Worm (Caenorhabditis elegans) whole organism, early embryonic: ENCODE results near the gene ZK1055.7.

Source experiments
- B0310.2 ChIP-seq: sonication (generic microtip); optimal IDR thresholded peaks from 2 replicates; lab custom pipeline; 2016; ENCODE audit warnings: mild to moderate bottlenecking, missing genetic modification characterization, missing compliant biosample characterization
- F13C5.2 ChIP-seq: sonication (generic microtip); optimal IDR thresholded peaks from 2 replicates; lab custom pipeline; 2017; ENCODE audit warnings: mild to moderate bottlenecking, missing genetic modification characterization, inconsistent platforms, missing compliant biosample characterization
- aly-1 ChIP-seq: sonication (generic microtip); optimal IDR thresholded peaks from 2 replicates; lab custom pipeline; 2016; ENCODE audit warnings: missing genetic modification characterization, missing compliant biosample characterization
- ama-1 ChIP-seq: fragments of 150-350 bp; optimal IDR thresholded peaks from 2 replicates; lab custom pipeline; 2014
- ceh-13 ChIP-seq: fragments of 200-800 bp; sonication (Bioruptor generic); optimal IDR thresholded peaks from 2 replicates; lab custom pipeline; 2018; ENCODE audit warnings: mild to moderate bottlenecking, missing genetic modification characterization, missing compliant biosample characterization
- ceh-36 ChIP-seq: sonication (generic microtip); optimal IDR thresholded peaks from 2 replicates; lab custom pipeline; 2016; ENCODE audit warnings: missing genetic modification characterization, inconsistent platforms, missing compliant biosample characterization
- ets-7 ChIP-seq: sonication (generic microtip); optimal IDR thresholded peaks from 2 replicates; lab custom pipeline; 2016; ENCODE audit warnings: missing genotype, missing genetic modification characterization, missing compliant biosample characterization
- flt-1 ChIP-seq: fragments of 200-800 bp; sonication (Bioruptor generic); IDR thresholded peaks from 2 replicates; pipeline ENCODE4 v1.3.6; 2022; ENCODE audit warnings: missing genetic modification characterization, missing compliant biosample characterization
- hmbx-1 ChIP-seq: sonication (generic microtip); optimal IDR thresholded peaks from 2 replicates; lab custom pipeline; 2016; ENCODE audit warnings: mild to moderate bottlenecking, missing genetic modification characterization, missing compliant biosample characterization
- hmg-4 ChIP-seq: fragments of 200-800 bp; sonication (Bioruptor generic); optimal IDR thresholded peaks from 2 replicates; lab custom pipeline; 2018; ENCODE audit warnings: mild to moderate bottlenecking, missing genetic modification characterization, missing compliant biosample characterization
- hnd-1 ChIP-seq: sonication (generic microtip); optimal IDR thresholded peaks from 2 replicates; lab custom pipeline; 2016; ENCODE audit warnings: missing genetic modification characterization, missing compliant biosample characterization
- pes-1 ChIP-seq: fragments of 200-800 bp; sonication (Bioruptor generic); IDR thresholded peaks from 2 replicates; pipeline ENCODE4 v1.3.6; 2022; ENCODE audit warnings: missing genetic modification reagents, missing genetic modification characterization, missing compliant biosample characterization
- scrt-1 ChIP-seq: fragments of 200-800 bp; sonication (Bioruptor generic); IDR thresholded peaks from 2 replicates; pipeline ENCODE4 v1.3.6; 2022; ENCODE audit warnings: missing genetic modification characterization, missing compliant biosample characterization
- sea-1 ChIP-seq: fragments of 200-800 bp; sonication (Bioruptor generic); conservative IDR thresholded peaks from 2 replicates; pipeline ENCODE4 v1.3.6; 2022; ENCODE audit warnings: missing genetic modification characterization, missing compliant biosample characterization
- tbx-11 ChIP-seq: fragments of 200-800 bp; sonication (Bioruptor generic); IDR thresholded peaks from 2 replicates; pipeline ENCODE4 v1.3.6; 2022; ENCODE audit warnings: missing genetic modification characterization, missing compliant biosample characterization
- tbx-37 ChIP-seq: fragments of 200-800 bp; sonication (Bioruptor generic); conservative IDR thresholded peaks from 2 replicates; pipeline ENCODE4 v1.3.6; 2022; ENCODE audit warnings: missing genetic modification reagents, missing genetic modification characterization, missing compliant biosample characterization
- tra-4 ChIP-seq: sonication (generic microtip); optimal IDR thresholded peaks from 2 replicates; lab custom pipeline; 2017; ENCODE audit warnings: missing genetic modification characterization, missing compliant biosample characterization

The ZK1055.7 gene

DNA sequence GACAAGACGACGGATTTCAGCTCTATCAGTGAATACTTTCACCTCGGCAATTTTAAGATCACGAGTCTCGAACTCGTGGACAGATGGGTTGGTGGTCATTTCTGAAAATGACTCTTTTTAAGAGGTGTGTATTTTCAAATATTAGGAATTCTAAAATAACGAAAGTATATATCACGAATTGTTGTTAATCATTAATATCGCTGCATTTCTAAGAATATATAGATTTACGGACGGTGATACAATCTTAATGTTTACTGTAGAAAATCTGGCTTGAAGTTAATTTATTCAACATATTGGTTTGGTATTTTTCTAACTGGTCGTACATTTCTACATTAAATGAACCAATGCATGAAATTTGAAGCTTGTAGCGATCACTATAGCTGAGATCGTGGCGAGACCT lies at the start of gene ZK1055.7:
TSS of gene ZK1055.7 (minus strand) at position 101 of the 400 bp plus-strand sequence.
- TF ChIP-seq tra-4 (tag; lab: Kevin White, UChicago) (no peak), tbx-11 (GFP tag; lab: Robert Waterston, UW) (no peak), flt-1 (no peak), tbx-37 (GFP tag; lab: Robert Waterston, UW) (no peak), ets-7 (tag; lab: Kevin White, UChicago) (no peak), scrt-1 (GFP tag; lab: Robert Waterston, UW) (no peak), ceh-36 (tag; lab: Kevin White, UChicago) (no peak), hmbx-1 (tag; lab: Kevin White, UChicago) (no peak), hmg-4 (GFP tag; lab: Kevin White, UChicago) (no peak)

- no peak for TF ChIP-seq tbx-11 (GFP tag; lab: Robert Waterston, UW)
- no peak for TF ChIP-seq hmg-4 (GFP tag; lab: Kevin White, UChicago)
- no peak for TF ChIP-seq sea-1 (GFP tag; lab: Robert Waterston, UW)
- no peak for TF ChIP-seq tbx-37 (GFP tag; lab: Robert Waterston, UW)
These were observed 46.9 kb upstream of the ZK1055.7 start, which contains the start of gene T10H9.8 for ce11 chrV:6652051-6652450. Gene T10H9.8 (plus strand): TSS chrV:6652351.

DNA sequence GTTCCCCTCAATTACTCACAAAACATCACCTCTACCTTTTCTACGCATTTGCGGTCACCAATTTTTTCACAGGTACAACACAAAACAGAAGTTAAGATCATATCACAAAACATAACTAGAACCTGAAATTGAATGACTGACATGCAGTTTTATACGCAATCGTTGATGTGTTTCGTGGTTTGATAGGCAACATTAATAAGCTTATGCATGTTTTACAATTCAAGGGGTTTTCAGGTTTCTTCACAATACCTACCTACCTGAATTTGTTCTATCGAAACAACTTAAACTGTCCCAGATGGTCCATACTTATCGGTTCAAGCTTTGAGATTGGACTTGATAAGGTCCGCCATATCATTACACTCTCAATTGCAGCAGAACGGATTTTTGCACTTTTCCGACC lies 45.3 kb upstream of the ZK1055.7 start:
- no peak for TF ChIP-seq ama-1 (lab: Kevin White, UChicago)
- TF ChIP-seq ceh-13 = no peak
- no peak for TF ChIP-seq F13C5.2 (tag; lab: Kevin White, UChicago)
- no peak for TF ChIP-seq ceh-36 (tag; lab: Kevin White, UChicago)
- no peak for TF ChIP-seq tbx-11 (GFP tag; lab: Robert Waterston, UW)
- no peak for TF ChIP-seq tra-4 (tag; lab: Kevin White, UChicago)
- no peak for TF ChIP-seq hmg-4 (GFP tag; lab: Kevin White, UChicago)
- TF ChIP-seq hmbx-1 (tag; lab: Kevin White, UChicago) = no peak
- TF ChIP-seq tbx-37 (GFP tag; lab: Robert Waterston, UW) = no peak
- no peak for TF ChIP-seq pes-1 (GFP tag; lab: Robert Waterston, UW)
- no peak for TF ChIP-seq B0310.2 (tag; lab: Kevin White, UChicago)
- TF ChIP-seq hnd-1 = no peak
- TF ChIP-seq ets-7 (tag; lab: Kevin White, UChicago) = no peak
- TF ChIP-seq sea-1 (GFP tag; lab: Robert Waterston, UW) = no peak
- no peak for TF ChIP-seq aly-1 (tag; lab: Kevin White, UChicago)
- no peak for TF ChIP-seq scrt-1 (GFP tag; lab: Robert Waterston, UW)
- no peak for TF ChIP-seq flt-1

- TF ChIP-seq hmg-4 (GFP tag; lab: Kevin White, UChicago) = no peak
- TF ChIP-seq flt-1 = no peak
These were observed 44.1 kb upstream of the ZK1055.7 start, which contains the start of gene T10H9.1 for ce11 chrV:6649317-6649716. Gene T10H9.1 (plus strand): TSS chrV:6649617.

DNA sequence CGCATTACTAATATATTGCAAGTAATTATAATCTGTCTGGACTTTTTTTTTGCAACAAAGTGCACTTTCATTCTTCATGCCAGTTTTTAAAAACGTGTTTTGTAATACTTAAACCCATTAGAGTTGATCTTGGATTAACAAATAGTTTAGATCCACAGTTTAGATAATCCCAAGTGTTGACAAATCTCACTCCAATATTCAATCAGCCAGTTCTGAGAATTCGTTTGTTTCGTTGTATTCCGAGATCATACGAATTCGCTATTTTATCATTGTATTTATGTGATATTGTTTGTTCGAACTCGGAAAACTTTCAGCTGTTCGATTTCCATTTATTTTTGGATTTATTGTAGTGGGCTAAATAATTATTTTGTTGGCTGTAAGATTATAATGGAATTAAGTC lies 40.6 kb upstream of the ZK1055.7 start:
- no peak for TF ChIP-seq hmg-4 (GFP tag; lab: Kevin White, UChicago)
- TF ChIP-seq aly-1 (tag; lab: Kevin White, UChicago) = no peak
- no peak for TF ChIP-seq tra-4 (tag; lab: Kevin White, UChicago)

- no peak for TF ChIP-seq sea-1 (GFP tag; lab: Robert Waterston, UW)
- TF ChIP-seq tbx-37 (GFP tag; lab: Robert Waterston, UW) = no peak
- no peak for TF ChIP-seq hmg-4 (GFP tag; lab: Kevin White, UChicago)
- no peak for TF ChIP-seq B0310.2 (tag; lab: Kevin White, UChicago)
- TF ChIP-seq tra-4 (tag; lab: Kevin White, UChicago) = no peak
- no peak for TF ChIP-seq F13C5.2 (tag; lab: Kevin White, UChicago)
- no peak for TF ChIP-seq ets-7 (tag; lab: Kevin White, UChicago)
- TF ChIP-seq aly-1 (tag; lab: Kevin White, UChicago) = no peak
- no peak for TF ChIP-seq hnd-1
- no peak for TF ChIP-seq pes-1 (GFP tag; lab: Robert Waterston, UW)
- TF ChIP-seq scrt-1 (GFP tag; lab: Robert Waterston, UW) = no peak
- TF ChIP-seq ceh-13 = no peak
- TF ChIP-seq tbx-11 (GFP tag; lab: Robert Waterston, UW) = no peak
- TF ChIP-seq flt-1 = no peak
- TF ChIP-seq hmbx-1 (tag; lab: Kevin White, UChicago) = no peak
- TF ChIP-seq ama-1 (lab: Kevin White, UChicago) = no peak
- no peak for TF ChIP-seq ceh-36 (tag; lab: Kevin White, UChicago)
These were observed 27.8 kb upstream of the ZK1055.7 start, which contains the start of gene scd-2 for ce11 chrV:6632925-6633324. Gene scd-2 (plus strand): TSS chrV:6633225.

DNA sequence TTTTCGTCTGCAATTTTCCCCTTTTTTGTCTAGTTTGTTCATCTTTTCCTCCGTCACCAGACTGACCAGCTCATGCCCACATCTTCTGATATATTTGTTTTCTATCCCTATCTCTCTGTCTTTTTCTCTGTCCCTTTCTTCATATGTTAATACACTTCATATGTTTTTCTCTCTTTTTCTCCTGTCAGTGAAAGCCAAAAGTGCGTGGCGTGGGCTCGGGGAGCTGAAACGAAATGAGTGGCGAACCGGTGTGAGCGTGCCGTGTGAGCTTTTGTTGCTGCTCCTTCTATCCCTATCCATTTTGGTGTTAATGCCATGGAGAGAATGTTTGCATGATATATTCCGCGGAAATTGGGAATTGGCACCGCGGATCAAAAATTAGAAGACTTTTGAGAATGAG lies 26.7 kb upstream of the ZK1055.7 start:
- TF ChIP-seq hmbx-1 (tag; lab: Kevin White, UChicago) (no peak), B0310.2 (tag; lab: Kevin White, UChicago) (no peak), ceh-36 (tag; lab: Kevin White, UChicago) (no peak), ets-7 (tag; lab: Kevin White, UChicago) (no peak), tbx-37 (GFP tag; lab: Robert Waterston, UW) (no peak), hnd-1 (no peak), ceh-13 (no peak), aly-1 (tag; lab: Kevin White, UChicago) (no peak), flt-1 (no peak), tra-4 (tag; lab: Kevin White, UChicago) (no peak), sea-1 (GFP tag; lab: Robert Waterston, UW) (no peak), hmg-4 (GFP tag; lab: Kevin White, UChicago) (no peak), scrt-1 (GFP tag; lab: Robert Waterston, UW) (no peak), F13C5.2 (tag; lab: Kevin White, UChicago) (no peak), tbx-11 (GFP tag; lab: Robert Waterston, UW) (no peak), ama-1 (lab: Kevin White, UChicago) (no peak), pes-1 (GFP tag; lab: Robert Waterston, UW) (no peak)
